Worm (Caenorhabditis elegans) whole organism, L4 larva: ENCODE data around the gene Y34B4A.2.

Source experiments
- F37D6.2 ChIP-seq: sonication (generic microtip); optimal IDR thresholded peaks from 2 replicates; lab custom pipeline; 2016; ENCODE audit warnings: mild to moderate bottlenecking, missing genetic modification characterization, missing compliant biosample characterization
- T26A8.4 ChIP-seq: fragments of 200-800 bp; sonication (Bioruptor generic); IDR thresholded peaks from 2 replicates; pipeline ENCODE4 v1.3.6; 2022; ENCODE audit warnings: missing genetic modification characterization, missing compliant biosample characterization
- aha-1 ChIP-seq: fragments of 150-350 bp; peaks from one replicate; lab custom pipeline; 2014; ENCODE audit warnings: missing biosample characterization, missing genetic modification characterization
- aly-2 ChIP-seq: sonication (generic microtip); optimal IDR thresholded peaks from 2 replicates; lab custom pipeline; 2018; ENCODE audit warnings: missing biosample characterization, missing genetic modification characterization
- ama-1 ChIP-seq: fragments of 150-350 bp; optimal IDR thresholded peaks from 2 replicates; lab custom pipeline; 2014; ENCODE audit warnings: inconsistent platforms, mixed read lengths
- attf-4 ChIP-seq: sonication (generic microtip); optimal IDR thresholded peaks from 3 replicates; lab custom pipeline; 2017; ENCODE audit warnings: missing biosample characterization, missing genetic modification characterization
- ceh-62 ChIP-seq: sonication (generic microtip); optimal IDR thresholded peaks from 2 replicates; lab custom pipeline; 2017; ENCODE audit warnings: missing biosample characterization, missing genetic modification characterization
- ceh-82 ChIP-seq: sonication (generic microtip); optimal IDR thresholded peaks from 2 replicates; lab custom pipeline; 2017; ENCODE audit warnings: missing biosample characterization, missing genetic modification characterization
- daf-16 ChIP-seq, 3 experiments: sonication (generic microtip); optimal IDR thresholded peaks; 2 replicates each; lab custom pipeline; 2016 to 2017; ENCODE audit warnings: missing genetic modification characterization in 3 of 3, missing genetic modification reagents in 3 of 3, mild to moderate bottlenecking in 2 of 3, missing compliant biosample characterization in 2 of 3, missing biosample characterization in 1 of 3, moderate library complexity in 1 of 3
- daf-19 ChIP-seq: fragments of 200-800 bp; sonication (Bioruptor generic); conservative IDR thresholded peaks from 2 replicates; pipeline ENCODE4 v1.3.6; 2022; ENCODE audit warnings: missing genetic modification characterization, missing compliant biosample characterization
- dmd-6 ChIP-seq: fragments of 200-800 bp; sonication (Bioruptor generic); IDR thresholded peaks from 2 replicates; pipeline ENCODE4 v1.3.6; 2022; ENCODE audit warnings: missing genetic modification reagents, missing genetic modification characterization, missing compliant biosample characterization
- dpl-1 ChIP-seq: fragments of 150-350 bp; optimal IDR thresholded peaks from 2 replicates; lab custom pipeline; 2014; ENCODE audit warnings: missing biosample characterization, missing genetic modification reagents, missing genetic modification characterization
- dve-1 ChIP-seq: sonication (generic microtip); optimal IDR thresholded peaks from 2 replicates; lab custom pipeline; 2017; ENCODE audit warnings: antibody characterized with exemption, mild to moderate bottlenecking, missing genetic modification characterization, missing compliant biosample characterization; ENCODE audit not compliant: insufficient read depth
- fos-1 ChIP-seq: fragments of 150-350 bp; optimal IDR thresholded peaks from 2 replicates; lab custom pipeline; 2014; ENCODE audit warnings: missing biosample characterization, missing genetic modification characterization
- gei-8 ChIP-seq: fragments of 200-800 bp; sonication (Bioruptor generic); optimal IDR thresholded peaks from 2 replicates; lab custom pipeline; 2018; ENCODE audit warnings: mild to moderate bottlenecking, missing genetic modification characterization, missing compliant biosample characterization
- hif-1 ChIP-seq, 2 experiments: sonication (generic microtip); optimal IDR thresholded peaks; 2 replicates each; lab custom pipeline; 2016 to 2017; ENCODE audit warnings: missing compliant biosample characterization in 2 of 2, missing genetic modification characterization in 2 of 2, missing genetic modification reagents in 2 of 2, missing genotype in 2 of 2, mild to moderate bottlenecking in 1 of 2
- hlh-30 ChIP-seq: sonication (generic microtip); optimal IDR thresholded peaks from 2 replicates; lab custom pipeline; 2017; ENCODE audit warnings: antibody characterized with exemption, mild to moderate bottlenecking, missing genetic modification characterization, missing compliant biosample characterization; ENCODE audit not compliant: insufficient read depth
- hmg-1.1 ChIP-seq: fragments of 200-800 bp; sonication (Bioruptor generic); IDR thresholded peaks from 2 replicates; pipeline ENCODE4 v1.3.6; 2022; ENCODE audit warnings: missing genetic modification reagents, missing genetic modification characterization, missing compliant biosample characterization
- jun-1 ChIP-seq: fragments of 150-350 bp; optimal IDR thresholded peaks from 2 replicates; lab custom pipeline; 2014; ENCODE audit warnings: missing biosample characterization, missing genetic modification reagents, missing genetic modification characterization
- lin-29 ChIP-seq: fragments of 200-800 bp; sonication (Bioruptor generic); IDR thresholded peaks from 2 replicates; pipeline ENCODE4 v1.3.6; 2022; ENCODE audit warnings: missing genetic modification reagents, missing genetic modification characterization, missing compliant biosample characterization
- lin-39 ChIP-seq: fragments of 150-350 bp; optimal IDR thresholded peaks from 2 replicates; lab custom pipeline; 2014; ENCODE audit warnings: missing biosample characterization, missing genetic modification reagents, missing genetic modification characterization
- lir-3 ChIP-seq: sonication (generic microtip); optimal IDR thresholded peaks from 2 replicates; lab custom pipeline; 2016; ENCODE audit warnings: mild to moderate bottlenecking, missing genetic modification characterization, missing compliant biosample characterization
- madf-5 ChIP-seq, 2 experiments: fragments of 200-800 bp; sonication (Bioruptor generic); IDR thresholded peaks; 2 replicates each; pipeline ENCODE4 v1.3.6; 2022; ENCODE audit warnings: missing compliant biosample characterization in 2 of 2, missing genetic modification characterization in 2 of 2
- madf-9 ChIP-seq: fragments of 200-800 bp; sonication (Bioruptor generic); conservative IDR thresholded peaks from 2 replicates; pipeline ENCODE4 v1.3.6; 2022; ENCODE audit warnings: missing genetic modification reagents, missing genetic modification characterization, missing compliant biosample characterization
- mdt-29 ChIP-seq: fragments of 200-800 bp; sonication (Bioruptor generic); IDR thresholded peaks from 2 replicates; pipeline ENCODE4 v1.3.6; 2022; ENCODE audit warnings: missing genetic modification reagents, missing genetic modification characterization, missing compliant biosample characterization
- mes-2 ChIP-seq: sonication (generic microtip); optimal IDR thresholded peaks from 2 replicates; lab custom pipeline; 2016; ENCODE audit warnings: missing genotype, mild to moderate bottlenecking, missing genetic modification characterization, missing compliant biosample characterization; ENCODE audit not compliant: poor library complexity, severe bottlenecking
- mxl-3 ChIP-seq: fragments of 200-800 bp; sonication (Bioruptor generic); optimal IDR thresholded peaks from 2 replicates; lab custom pipeline; 2018; ENCODE audit warnings: mild to moderate bottlenecking, missing genetic modification characterization, missing compliant biosample characterization
- nhr-10 ChIP-seq: fragments of 150-350 bp; optimal IDR thresholded peaks from 2 replicates; lab custom pipeline; 2014; ENCODE audit warnings: missing biosample characterization, missing genetic modification characterization
- nhr-102 ChIP-seq: sonication (generic microtip); optimal IDR thresholded peaks from 2 replicates; lab custom pipeline; 2016; ENCODE audit warnings: mild to moderate bottlenecking, missing genetic modification characterization, moderate library complexity, missing compliant biosample characterization
- nhr-11 ChIP-seq: fragments of 150-350 bp; optimal IDR thresholded peaks from 2 replicates; lab custom pipeline; 2014; ENCODE audit warnings: missing biosample characterization, missing genetic modification characterization
- nhr-111 ChIP-seq: fragments of 200-800 bp; sonication (Bioruptor generic); optimal IDR thresholded peaks from 2 replicates; lab custom pipeline; 2018; ENCODE audit warnings: mild to moderate bottlenecking, missing genetic modification characterization, missing compliant biosample characterization
- nhr-237 ChIP-seq: sonication (generic microtip); optimal IDR thresholded peaks from 2 replicates; lab custom pipeline; 2017; ENCODE audit warnings: missing biosample characterization, missing genetic modification characterization
- nhr-6 ChIP-seq: fragments of 150-350 bp; optimal IDR thresholded peaks from 2 replicates; lab custom pipeline; 2014; ENCODE audit warnings: missing biosample characterization, missing genetic modification characterization
- php-3 ChIP-seq: fragments of 200-800 bp; sonication (Bioruptor generic); IDR thresholded peaks from 2 replicates; pipeline ENCODE4 v1.3.6; 2022; ENCODE audit warnings: missing genetic modification reagents, missing genetic modification characterization, missing compliant biosample characterization
- pqm-1 ChIP-seq: sonication (generic microtip); optimal IDR thresholded peaks from 2 replicates; lab custom pipeline; 2017; ENCODE audit warnings: missing biosample characterization, missing genetic modification characterization
- sdz-12 ChIP-seq: fragments of 200-800 bp; sonication (Bioruptor generic); optimal IDR thresholded peaks from 2 replicates; lab custom pipeline; 2018; ENCODE audit warnings: mild to moderate bottlenecking, missing genetic modification characterization, missing compliant biosample characterization
- skn-1 ChIP-seq: fragments of 150-350 bp; optimal IDR thresholded peaks from 2 replicates; lab custom pipeline; 2014; ENCODE audit warnings: missing biosample characterization, missing genetic modification characterization
- snpc-4 ChIP-seq: fragments of 150-350 bp; optimal IDR thresholded peaks from 2 replicates; lab custom pipeline; 2014; ENCODE audit warnings: missing biosample characterization, missing genetic modification characterization
- spr-1 ChIP-seq: sonication (generic microtip); optimal IDR thresholded peaks from 2 replicates; lab custom pipeline; 2016; ENCODE audit warnings: mild to moderate bottlenecking, missing genetic modification characterization, missing compliant biosample characterization
- tra-1 ChIP-seq: fragments of 200-800 bp; sonication (Bioruptor generic); IDR thresholded peaks from 2 replicates; pipeline ENCODE4 v1.3.6; 2022; ENCODE audit warnings: missing genetic modification reagents, missing genetic modification characterization, missing compliant biosample characterization
- unc-39 ChIP-seq: sonication (generic microtip); optimal IDR thresholded peaks from 2 replicates; lab custom pipeline; 2017; ENCODE audit warnings: missing biosample characterization, missing genetic modification characterization
- unc-62 ChIP-seq, 3 experiments: fragments of 150-350 bp in 1 of 3; sonication (generic microtip); optimal IDR thresholded peaks in 2 of 3; peaks in 1 of 3; 1 replicate in 1 of 3; 2 replicates in 2 of 3; lab custom pipeline; 2014 to 2017; ENCODE audit warnings: missing biosample characterization in 3 of 3, missing genetic modification characterization in 3 of 3, missing genetic modification reagents in 3 of 3, missing genotype in 1 of 3
- zfp-2 ChIP-seq: sonication (generic microtip); optimal IDR thresholded peaks from 2 replicates; lab custom pipeline; 2016; ENCODE audit warnings: mild to moderate bottlenecking, missing genetic modification characterization, missing compliant biosample characterization
- zip-11 ChIP-seq: fragments of 200-800 bp; sonication (Bioruptor generic); IDR thresholded peaks from 2 replicates; pipeline ENCODE4 v1.3.6; 2022; ENCODE audit warnings: missing genetic modification characterization, missing compliant biosample characterization

Gene Y34B4A.2

DNA sequence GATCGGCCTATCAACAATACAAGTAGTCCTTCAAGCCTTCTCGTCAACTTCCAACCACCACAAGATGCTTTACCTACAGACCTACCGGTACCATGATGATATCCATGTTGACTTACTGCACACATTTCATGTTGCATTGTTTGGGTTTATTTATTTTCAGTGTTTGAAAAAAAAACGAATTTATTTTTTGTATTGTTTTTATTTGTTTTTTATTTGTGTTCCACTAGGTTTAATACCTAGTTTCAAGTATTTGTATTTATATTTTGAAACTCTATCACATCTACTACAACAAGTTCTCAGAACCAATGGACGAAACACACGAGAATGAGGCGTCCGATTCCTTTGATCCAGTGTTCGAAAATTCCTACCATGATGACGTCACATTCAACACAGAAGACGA lies 4.2 kb downstream of the Y34B4A.2 start, which contains the start of gene vps-41:
Gene vps-41 (plus strand): TSS at position 301 of the 400 bp plus-strand sequence.
- TF ChIP-seq nhr-10 (tag; lab: Kevin White, UChicago) (no peak), skn-1 (tag; lab: Kevin White, UChicago) (no peak), mes-2 (tag; lab: Kevin White, UChicago) (no peak), attf-4 (tag; lab: Kevin White, UChicago) (no peak), zfp-2 (tag; lab: Kevin White, UChicago) (no peak), daf-19 (GFP tag; lab: Robert Waterston, UW) (no peak), pqm-1 (tag; lab: Kevin White, UChicago) (no peak), lin-29 (GFP tag; lab: Robert Waterston, UW) (no peak), nhr-11 (tag; lab: Kevin White, UChicago) (no peak), madf-9 (GFP tag; lab: Robert Waterston, UW) (no peak)
- TF ChIP-seq, all 104 proteins: peak for 0

DNA sequence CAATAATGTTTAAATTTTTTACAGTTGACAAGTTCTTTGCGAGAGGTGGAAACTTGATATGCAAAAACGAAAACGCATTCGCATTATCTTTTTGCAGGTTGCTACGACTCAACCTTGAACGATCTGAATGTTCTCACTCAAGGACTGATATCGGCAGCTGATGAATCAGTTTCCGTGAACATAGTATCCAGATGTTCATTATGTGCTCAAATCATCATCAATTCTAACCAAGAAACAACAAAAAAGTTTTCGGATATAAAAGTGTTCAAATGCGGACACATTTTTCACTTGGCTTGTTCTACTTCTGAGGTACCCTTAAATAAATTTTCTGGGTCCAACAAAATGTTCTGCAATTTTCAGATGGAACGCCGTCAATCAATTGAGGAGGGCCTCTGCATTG lies 9.8 kb downstream of the Y34B4A.2 start:
- peak in 1 of 2 experiments; percentile 95 for TF ChIP-seq unc-62 (GFP tag; optimal IDR thresholded peaks at IDR 0.05 in 1 of 2; lab: Kevin White, UChicago)
- no peak for TF ChIP-seq unc-62 (tag; optimal IDR thresholded peaks at IDR 0.05; lab: Kevin White, UChicago)
- no peak for TF ChIP-seq dmd-6 (GFP tag; lab: Robert Waterston, UW)
- TF ChIP-seq aha-1 (tag; lab: Kevin White, UChicago): peak; percentile 65

DNA sequence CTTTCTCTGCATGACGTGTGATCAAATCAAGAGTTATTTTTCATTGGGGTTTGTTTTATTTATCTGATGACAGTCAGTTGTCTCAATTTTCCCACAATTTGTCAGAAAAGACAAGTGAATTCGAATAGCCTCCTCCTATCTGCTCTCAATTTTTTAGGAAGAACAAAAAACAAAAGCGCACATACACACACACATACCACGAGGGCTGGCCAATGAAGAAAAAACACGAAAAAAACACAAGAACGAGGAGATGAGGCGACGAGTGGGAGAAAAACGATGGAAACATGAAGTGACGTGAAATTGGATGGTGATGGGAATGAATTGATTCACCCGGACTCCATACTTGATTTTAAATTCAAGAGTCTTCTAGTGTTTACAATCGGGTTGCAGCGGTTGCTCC lies 14.6 kb downstream of the Y34B4A.2 start:
- no peak for TF ChIP-seq hmg-1.1
- no peak for TF ChIP-seq nhr-237 (tag; lab: Kevin White, UChicago)
- TF ChIP-seq nhr-102: no peak
- peak; percentile 50 for TF ChIP-seq hlh-30
- TF ChIP-seq hif-1 (tag; optimal IDR thresholded peaks at IDR 0.05; lab: Kevin White, UChicago): peak in 1 of 2 experiments; percentile 5

DNA sequence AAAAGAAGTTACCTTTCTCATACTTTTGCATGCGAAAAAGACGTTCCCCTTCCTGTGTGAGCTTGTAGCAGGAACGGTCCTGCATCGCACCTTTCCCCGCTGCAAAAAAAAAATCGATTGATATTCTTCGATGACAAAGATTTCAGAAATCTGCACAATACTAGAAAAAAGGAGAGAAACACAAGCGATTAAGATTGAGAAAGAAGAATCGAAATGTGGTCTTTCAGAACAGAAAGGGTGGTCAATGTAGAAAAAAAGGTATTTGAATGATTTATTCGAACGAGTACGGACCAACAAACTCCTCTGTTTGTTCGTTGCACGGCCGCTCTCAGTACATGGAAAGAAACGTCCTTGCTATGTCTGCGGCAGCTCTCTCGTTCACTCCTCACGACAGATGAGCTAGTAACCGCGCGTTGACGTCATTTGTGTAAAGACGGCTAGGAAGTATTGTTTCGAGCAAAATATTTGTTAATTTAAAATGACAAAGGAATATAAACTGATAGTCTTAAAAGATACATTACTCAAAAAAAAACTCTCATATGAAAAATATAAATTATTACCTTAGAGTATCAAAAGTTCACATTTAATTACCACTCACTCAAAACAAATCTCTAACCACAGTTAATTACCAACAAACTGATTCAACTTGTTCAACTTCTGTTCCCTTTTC lies 18.8 kb downstream of the Y34B4A.2 start, which contains the start of gene ift-81:
Gene ift-81 (plus strand): TSS at position 620 of the 670 bp plus-strand sequence.
- no peak for TF ChIP-seq fos-1
- TF ChIP-seq spr-1: no peak
- no peak for TF ChIP-seq lir-3 (tag; lab: Kevin White, UChicago)
- no peak for TF ChIP-seq nhr-111 (GFP tag; lab: Kevin White, UChicago)
- no peak for TF ChIP-seq sdz-12 (GFP tag; lab: Kevin White, UChicago)
- no peak for TF ChIP-seq lin-39 (tag; lab: Kevin White, UChicago)
- no peak for TF ChIP-seq unc-39 (tag; lab: Kevin White, UChicago)
- no peak for TF ChIP-seq madf-5 (GFP tag; IDR thresholded peaks at IDR 0.05; lab: Robert Waterston, UW)
- TF ChIP-seq madf-9 (GFP tag; lab: Robert Waterston, UW): no peak
- no peak for TF ChIP-seq jun-1 (tag; lab: Kevin White, UChicago)
- TF ChIP-seq tra-1: no peak
- peak; percentile 24 for TF ChIP-seq F37D6.2 (tag; lab: Kevin White, UChicago)
- TF ChIP-seq mxl-3: no peak
- no peak for TF ChIP-seq nhr-6 (tag; lab: Kevin White, UChicago)
- TF ChIP-seq dve-1: peak; percentile 55
- TF ChIP-seq daf-19 (GFP tag; lab: Robert Waterston, UW): no peak
- TF ChIP-seq aly-2 (tag; lab: Kevin White, UChicago): no peak
- TF ChIP-seq dpl-1 (GFP tag; lab: Kevin White, UChicago): no peak
- no peak for TF ChIP-seq snpc-4 (tag; lab: Kevin White, UChicago)
- no peak for TF ChIP-seq ama-1 (lab: Kevin White, UChicago)
- no peak for TF ChIP-seq zip-11 (GFP tag; lab: Robert Waterston, UW)
- no peak for TF ChIP-seq pqm-1 (tag; lab: Kevin White, UChicago)
- no peak for TF ChIP-seq ceh-62 (tag; lab: Kevin White, UChicago)
- no peak for TF ChIP-seq ceh-82 (tag; lab: Kevin White, UChicago)
- TF ChIP-seq T26A8.4: no peak
- peak; percentile 2 for TF ChIP-seq hlh-30
- no peak for TF ChIP-seq gei-8 (GFP tag; lab: Kevin White, UChicago)
- no peak for TF ChIP-seq nhr-237 (tag; lab: Kevin White, UChicago)
- TF ChIP-seq daf-16 (GFP tag; optimal IDR thresholded peaks at IDR 0.05; lab: Kevin White, UChicago): no peak
- TF ChIP-seq daf-16 (tag; optimal IDR thresholded peaks at IDR 0.05; lab: Kevin White, UChicago): no peak
- TF ChIP-seq php-3 (GFP tag; lab: Robert Waterston, UW): no peak
- no peak for TF ChIP-seq mdt-29 (GFP tag; lab: Robert Waterston, UW)
